Fruit fly (Drosophila melanogaster) whole organism, pupa: Measurements from ENCODE around the gene CG32767.

Experiments
- CG10348 ChIP-seq: fragments of 200-800 bp; sonication (Bioruptor generic); IDR thresholded peaks from 2 replicates; pipeline ENCODE4 v1.3.6; 2022; ENCODE audit warnings: missing biosample characterization, missing genetic modification characterization
- CG12605 ChIP-seq: fragments of 200-800 bp; sonication (Bioruptor generic); IDR thresholded peaks from 2 replicates; pipeline ENCODE4 v1.3.6; 2022; ENCODE audit warnings: missing biosample characterization, missing genetic modification characterization
- CG13204 ChIP-seq: fragments of 200-800 bp; sonication (Bioruptor generic); optimal IDR thresholded peaks from 2 replicates; lab custom pipeline; 2018; ENCODE audit warnings: missing biosample characterization, mild to moderate bottlenecking, missing genetic modification characterization, moderate library complexity
- CG14655 ChIP-seq: fragments of 200-800 bp; sonication (Bioruptor generic); optimal IDR thresholded peaks from 3 replicates; lab custom pipeline; 2017; ENCODE audit warnings: mild to moderate bottlenecking, missing biosample characterization, missing genetic modification reagents, missing genetic modification characterization
- CG15710 ChIP-seq: fragments of 200-800 bp; sonication (Bioruptor generic); optimal IDR thresholded peaks from 2 replicates; lab custom pipeline; 2018; ENCODE audit warnings: missing biosample characterization, mild to moderate bottlenecking, missing genetic modification characterization, moderate library complexity
- CG17806 ChIP-seq: fragments of 200-800 bp; sonication (Bioruptor generic); optimal IDR thresholded peaks from 2 replicates; lab custom pipeline; 2018; ENCODE audit warnings: missing biosample characterization, mild to moderate bottlenecking, missing genetic modification characterization, moderate library complexity
- CG32121 ChIP-seq: fragments of 200-800 bp; sonication (Bioruptor generic); IDR thresholded peaks from 2 replicates; pipeline ENCODE4 v1.3.6; 2022; ENCODE audit warnings: missing biosample characterization, missing genetic modification characterization
- CG34367 ChIP-seq: fragments of 200-800 bp; sonication (Bioruptor generic); optimal IDR thresholded peaks from 2 replicates; lab custom pipeline; 2018; ENCODE audit warnings: missing biosample characterization, mild to moderate bottlenecking, missing genetic modification characterization
- CG4496 ChIP-seq: fragments of 200-800 bp; sonication (Bioruptor generic); IDR thresholded peaks from 3 replicates; pipeline ENCODE4 v1.3.6; 2022; ENCODE audit warnings: missing biosample characterization, missing genetic modification characterization
- CG8159 ChIP-seq: fragments of 200-800 bp; sonication (Bioruptor generic); optimal IDR thresholded peaks from 3 replicates; lab custom pipeline; 2018; ENCODE audit warnings: missing biosample characterization, mild to moderate bottlenecking, missing genetic modification characterization, moderate library complexity
- CG8301 ChIP-seq: fragments of 200-800 bp; sonication (Bioruptor generic); optimal IDR thresholded peaks from 2 replicates; lab custom pipeline; 2018; ENCODE audit warnings: missing biosample characterization, mild to moderate bottlenecking, missing genetic modification characterization
- CG9948 ChIP-seq: fragments of 200-800 bp; sonication (Bioruptor generic); optimal IDR thresholded peaks from 2 replicates; lab custom pipeline; 2018; ENCODE audit warnings: missing biosample characterization, mild to moderate bottlenecking, missing genetic modification characterization, moderate library complexity
- D1 ChIP-seq: fragments of 200-800 bp; sonication (Bioruptor generic); optimal IDR thresholded peaks from 2 replicates; lab custom pipeline; 2018; ENCODE audit warnings: missing biosample characterization, mild to moderate bottlenecking, missing genetic modification characterization, moderate library complexity
- EcR ChIP-seq: fragments of 200-800 bp; sonication (Bioruptor generic); optimal IDR thresholded peaks from 3 replicates; lab custom pipeline; 2019; ENCODE audit warnings: missing biosample characterization, missing genetic modification characterization, mild to moderate bottlenecking, moderate library complexity, missing genetic modification reagents
- Ets98B ChIP-seq: fragments of 200-800 bp; sonication (Bioruptor generic); IDR thresholded peaks from 2 replicates; pipeline ENCODE4 v1.3.6; 2022; ENCODE audit warnings: missing biosample characterization, missing genetic modification characterization
- Pif1A ChIP-seq: fragments of 200-800 bp; sonication (Bioruptor generic); optimal IDR thresholded peaks from 3 replicates; lab custom pipeline; 2016; ENCODE audit warnings: missing biosample characterization, missing genetic modification characterization
- Pif1B ChIP-seq: fragments of 200-800 bp; sonication (Bioruptor generic); optimal IDR thresholded peaks from 3 replicates; lab custom pipeline; 2016; ENCODE audit warnings: missing biosample characterization, missing genetic modification characterization
- Snoo ChIP-seq: fragments of 200-800 bp; sonication (Bioruptor generic); optimal IDR thresholded peaks from 3 replicates; lab custom pipeline; 2017; ENCODE audit warnings: missing biosample characterization, mild to moderate bottlenecking, missing genetic modification characterization, inconsistent platforms
- gl ChIP-seq: fragments of 200-800 bp; sonication (Bioruptor generic); optimal IDR thresholded peaks from 2 replicates; lab custom pipeline; 2018; ENCODE audit warnings: missing biosample characterization, mild to moderate bottlenecking, missing genetic modification characterization
- rn ChIP-seq: fragments of 200-800 bp; sonication (Bioruptor generic); IDR thresholded peaks from 2 replicates; pipeline ENCODE4 v1.3.6; 2022; ENCODE audit warnings: missing biosample characterization, missing genetic modification characterization

The CG32767 gene

DNA sequence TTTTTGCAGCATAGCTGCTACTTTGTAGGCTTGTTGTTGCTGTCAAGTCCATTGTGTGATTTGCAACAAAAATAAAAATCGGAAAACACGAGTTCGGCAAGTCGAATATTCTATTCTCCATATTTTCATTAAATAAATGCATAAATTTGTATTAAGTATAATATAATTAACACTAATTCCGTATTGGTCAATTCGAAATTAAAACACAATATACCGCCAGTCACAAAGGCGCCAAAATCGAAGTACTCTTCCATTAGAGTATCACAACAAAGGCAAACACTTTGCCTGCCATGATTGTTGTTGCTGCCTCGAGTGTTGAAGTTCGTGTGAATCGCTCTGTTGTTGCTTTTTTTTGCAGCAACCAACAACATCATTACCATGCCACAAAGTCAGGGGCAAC is 53.3 kb downstream of the CG32767 start:
- TF ChIP-seq CG8301 (tag; lab: Kevin White, UChicago) (peak; percentile 46), CG15710 (tag; lab: Kevin White, UChicago) (no peak), CG8159 (tag; lab: Kevin White, UChicago) (peak; percentile 16), CG17806 (tag; lab: Kevin White, UChicago) (peak; percentile 31), CG10348 (GFP tag; lab: Robert Waterston, UW) (no peak), Pif1A (GFP tag; lab: Kevin White, UChicago) (peak; percentile 5), CG4496 (GFP tag; lab: Robert Waterston, UW) (peak; percentile 67; the same call in 2 of the 3 replicates), CG13204 (no peak), Pif1B (peak; percentile 0), CG14655 (GFP tag; lab: Kevin White, UChicago) (peak; percentile 58), CG9948 (tag; lab: Kevin White, UChicago) (peak; percentile 34), Ets98B (GFP tag; lab: Robert Waterston, UW) (peak; percentile 50)

DNA sequence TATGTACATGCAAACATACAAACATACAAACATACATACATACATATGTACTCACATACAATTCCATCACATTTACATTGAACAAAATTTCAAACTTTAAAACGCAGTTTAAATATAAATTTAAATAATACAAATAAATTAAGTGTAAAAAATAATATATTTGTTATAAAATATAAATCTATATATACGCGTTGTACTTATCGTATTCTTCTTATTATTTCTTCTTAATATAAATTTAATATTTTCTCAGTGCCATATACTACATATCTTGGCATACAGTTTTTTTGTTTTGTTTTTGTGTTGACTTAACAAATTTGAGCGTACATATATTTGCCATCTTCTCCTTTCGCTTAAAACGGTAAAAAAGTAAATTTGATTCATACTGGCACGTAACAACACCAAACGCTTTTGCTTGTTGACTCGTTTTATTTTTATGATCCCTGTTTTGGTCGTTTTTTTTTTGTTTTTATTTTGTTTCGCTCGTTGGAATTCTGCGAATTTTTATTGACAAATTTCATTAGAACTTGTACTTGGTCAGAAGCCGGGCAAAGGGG is 54.4 kb downstream of the CG32767 start:
- no peak for TF ChIP-seq Pif1B
- TF ChIP-seq CG12605 (GFP tag; lab: Robert Waterston, UW) = no peak
- no peak for TF ChIP-seq CG32121
- TF ChIP-seq gl = no peak
- TF ChIP-seq EcR = no peak
- no peak for TF ChIP-seq CG15710 (tag; lab: Kevin White, UChicago)
- TF ChIP-seq Snoo (tag; lab: Kevin White, UChicago) = no peak
- TF ChIP-seq CG14655 (GFP tag; lab: Kevin White, UChicago) = no peak

DNA sequence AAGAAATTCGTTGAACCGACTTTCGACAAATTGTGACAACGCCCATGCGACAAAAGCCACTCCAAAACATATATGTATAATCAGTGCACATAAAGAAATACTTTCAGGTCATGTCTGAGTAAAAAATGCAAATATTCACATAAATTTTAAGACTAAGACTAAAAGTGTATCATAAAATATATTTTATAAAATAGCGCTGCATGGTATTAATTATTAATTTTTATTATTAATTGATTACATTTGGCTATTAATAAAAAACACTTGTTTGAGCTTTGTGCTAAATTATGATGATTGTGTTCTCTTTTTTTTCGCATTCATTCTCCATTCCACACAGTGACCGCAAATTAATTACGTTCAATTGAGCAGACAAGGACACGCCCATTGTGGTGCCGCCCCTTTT is 57.2 kb downstream of the CG32767 start:
- no peak for TF ChIP-seq CG14655 (GFP tag; lab: Kevin White, UChicago)
- TF ChIP-seq Snoo (tag; lab: Kevin White, UChicago) = no peak
- TF ChIP-seq CG17806 (tag; lab: Kevin White, UChicago) = no peak
- TF ChIP-seq CG13204 = no peak
- no peak for TF ChIP-seq CG34367 (tag; lab: Kevin White, UChicago)
- TF ChIP-seq CG8301 (tag; lab: Kevin White, UChicago) = no peak
- no peak for TF ChIP-seq Ets98B (GFP tag; lab: Robert Waterston, UW)
- TF ChIP-seq CG10348 (GFP tag; lab: Robert Waterston, UW) = no peak
- no peak for TF ChIP-seq CG8159 (tag; lab: Kevin White, UChicago)
- TF ChIP-seq, all 21 proteins: peak for 0

DNA sequence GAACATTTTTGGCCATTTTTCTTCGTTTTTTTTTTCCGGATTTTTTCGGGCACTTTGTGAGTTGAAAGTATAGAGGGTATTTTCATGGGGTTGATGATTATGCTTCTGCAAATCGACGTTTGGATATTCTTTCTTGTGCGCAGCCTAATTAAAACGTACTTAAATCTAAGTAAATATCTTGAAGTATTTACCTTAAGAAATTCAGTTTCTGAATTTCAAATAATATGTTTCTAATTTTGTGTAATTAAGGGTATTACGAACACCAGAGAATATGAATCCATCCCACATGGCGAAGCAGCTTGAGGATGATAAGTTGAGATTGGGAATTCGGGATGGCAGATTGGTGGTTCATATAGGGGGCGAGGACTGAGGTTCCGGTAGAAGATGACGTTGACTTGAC is 57.9 kb downstream of the CG32767 start:
- TF ChIP-seq CG14655 (GFP tag; lab: Kevin White, UChicago) (no peak), EcR (no peak), Ets98B (GFP tag; lab: Robert Waterston, UW) (no peak), CG4496 (GFP tag; lab: Robert Waterston, UW) (no peak), CG32121 (no peak), CG13204 (no peak), CG8301 (tag; lab: Kevin White, UChicago) (no peak)

DNA sequence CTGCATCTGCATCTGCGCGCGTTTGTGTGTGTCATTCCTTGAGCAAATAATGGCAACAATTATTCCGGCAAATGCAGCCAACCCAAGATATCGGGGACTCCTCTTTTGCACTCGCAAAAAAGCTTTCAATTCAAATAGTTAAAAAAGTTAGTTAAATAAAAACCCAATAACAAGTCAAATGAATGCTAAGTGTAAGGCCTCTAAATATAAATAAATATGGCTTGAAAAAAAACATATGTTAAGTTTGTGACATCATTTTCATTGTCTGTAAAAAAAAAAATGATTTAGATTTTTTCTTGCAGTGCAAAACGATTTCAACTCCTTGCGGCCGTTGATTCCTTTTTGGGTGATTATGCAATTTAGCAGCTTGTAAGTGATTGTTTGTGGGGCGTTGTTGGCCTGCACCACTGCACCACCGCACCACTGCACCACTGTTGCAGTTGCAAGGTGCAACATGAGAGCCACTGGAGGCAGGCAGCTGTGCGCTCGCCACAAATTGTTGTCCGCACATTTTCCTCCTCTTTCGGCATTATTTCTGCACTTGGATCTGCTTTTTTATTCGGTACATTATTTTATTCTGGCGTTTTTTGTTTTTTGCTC is 58.4 kb downstream of the CG32767 start:
- peak; percentile 54; the same call in 1 of the 3 replicates for TF ChIP-seq CG4496 (GFP tag; lab: Robert Waterston, UW)
- no peak for TF ChIP-seq Ets98B (GFP tag; lab: Robert Waterston, UW)
- TF ChIP-seq CG14655 (GFP tag; lab: Kevin White, UChicago) = peak; percentile 45
- TF ChIP-seq CG34367 (tag; lab: Kevin White, UChicago) = peak; percentile 14
- peak; percentile 50 for TF ChIP-seq Pif1A (GFP tag; lab: Kevin White, UChicago)
- TF ChIP-seq CG8159 (tag; lab: Kevin White, UChicago) = peak; percentile 31
- TF ChIP-seq CG9948 (tag; lab: Kevin White, UChicago) = peak; percentile 45
- TF ChIP-seq CG15710 (tag; lab: Kevin White, UChicago) = peak; percentile 15
- TF ChIP-seq CG17806 (tag; lab: Kevin White, UChicago) = peak; percentile 30
- TF ChIP-seq CG8301 (tag; lab: Kevin White, UChicago) = peak; percentile 21
- peak; percentile 69 for TF ChIP-seq Snoo (tag; lab: Kevin White, UChicago)
- TF ChIP-seq CG32121 = no peak
- no peak for TF ChIP-seq rn (GFP tag; lab: Robert Waterston, UW)
- TF ChIP-seq Pif1B = peak; percentile 41
- no peak for TF ChIP-seq D1 (tag; lab: Kevin White, UChicago)
- peak; percentile 4 for TF ChIP-seq EcR

DNA sequence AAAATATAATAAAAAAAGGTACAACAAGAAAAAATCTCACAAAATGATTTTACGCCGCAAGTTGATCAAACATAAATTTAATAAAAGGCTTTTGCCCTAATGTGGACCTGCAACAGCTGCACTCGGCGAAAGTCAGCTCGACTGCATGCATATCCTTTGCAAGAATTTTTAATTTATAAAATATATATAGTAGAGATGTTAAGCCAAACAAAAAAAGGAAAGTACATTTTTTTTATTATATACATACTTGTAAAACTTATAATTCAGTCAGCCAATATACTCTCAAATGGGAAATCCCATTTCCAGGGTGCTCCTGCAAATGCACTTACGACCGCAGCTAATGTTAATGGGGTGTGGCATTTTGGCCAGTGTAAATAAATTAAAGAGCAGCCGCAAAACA is 59.3 kb downstream of the CG32767 start:
- TF ChIP-seq Snoo (tag; lab: Kevin White, UChicago) (peak; percentile 66), D1 (tag; lab: Kevin White, UChicago) (no peak), EcR (no peak), CG17806 (tag; lab: Kevin White, UChicago) (peak; percentile 12), CG9948 (tag; lab: Kevin White, UChicago) (peak; percentile 14), Pif1B (peak; percentile 44), Pif1A (GFP tag; lab: Kevin White, UChicago) (peak; percentile 4), CG14655 (GFP tag; lab: Kevin White, UChicago) (peak; percentile 10)
